Worm (Caenorhabditis elegans): Measurements from ENCODE around the gene C32B5.7.

ce11 chrII:922778-923177, 37.5 kb upstream of the C32B5.7 start:
- TF ChIP-seq hnd-1 (tag; optimal IDR thresholded peaks at IDR 0.05): no peak
- TF ChIP-seq sea-1 (GFP tag; conservative IDR thresholded peaks at IDR 0.05): no peak
- no peak for TF ChIP-seq ama-1 (optimal IDR thresholded peaks at IDR 0.05)

All from whole organism, early embryonic.